Fruit fly (Drosophila melanogaster) whole organism, adult: ENCODE results near the gene Kdm3.

Experiments
- CG12768 ChIP-seq: fragments of 200-800 bp; sonication (Bioruptor generic); optimal IDR thresholded peaks from 2 replicates; lab custom pipeline; 2017; ENCODE audit warnings: missing biosample characterization, missing genetic modification characterization, mild to moderate bottlenecking, moderate library complexity, missing genetic modification reagents
- CG14711 ChIP-seq: fragments of 200-800 bp; sonication (Bioruptor generic); optimal IDR thresholded peaks from 2 replicates; lab custom pipeline; 2018; ENCODE audit warnings: missing biosample characterization, mild to moderate bottlenecking, missing genetic modification characterization, moderate library complexity
- CG1620 ChIP-seq: fragments of 200-800 bp; sonication (Bioruptor generic); optimal IDR thresholded peaks from 2 replicates; lab custom pipeline; 2016; ENCODE audit warnings: missing biosample characterization, missing genetic modification characterization
- CG5204 ChIP-seq: fragments of 200-800 bp; sonication (Bioruptor generic); optimal IDR thresholded peaks from 2 replicates; lab custom pipeline; 2016; ENCODE audit warnings: missing biosample characterization, missing genetic modification characterization
- Clk ChIP-seq: fragments of 200-800 bp; sonication (Bioruptor generic); optimal IDR thresholded peaks from 2 replicates; lab custom pipeline; 2017; ENCODE audit warnings: missing biosample characterization, missing genetic modification characterization
- Mnt ChIP-seq: fragments of 200-800 bp; sonication (Bioruptor generic); optimal IDR thresholded peaks from 2 replicates; lab custom pipeline; 2016; ENCODE audit warnings: missing biosample characterization, mild to moderate bottlenecking, missing genetic modification characterization
- bab1 ChIP-seq: fragments of 200-800 bp; sonication (Bioruptor generic); optimal IDR thresholded peaks from 3 replicates; lab custom pipeline; 2019; ENCODE audit warnings: missing biosample characterization, mild to moderate bottlenecking, missing genetic modification characterization, moderate library complexity
- cic ChIP-seq: fragments of 200-800 bp; sonication (Bioruptor generic); optimal IDR thresholded peaks from 2 replicates; lab custom pipeline; 2017; ENCODE audit warnings: missing biosample characterization, mild to moderate bottlenecking, missing genetic modification characterization, moderate library complexity
- cnc ChIP-seq, 2 experiments: fragments of >200 bp; optimal IDR thresholded peaks; 2 replicates each; lab custom pipeline; 2017
- kay ChIP-seq: fragments of 200-800 bp; sonication (Bioruptor generic); peaks from one replicate; lab custom pipeline; 2016; ENCODE audit warnings: missing biosample characterization, missing genetic modification characterization, borderline replicate concordance
- ovo ChIP-seq: fragments of 200-800 bp; sonication (Bioruptor generic); optimal IDR thresholded peaks from 2 replicates; lab custom pipeline; 2016; ENCODE audit warnings: missing biosample characterization, missing genetic modification characterization
- pad ChIP-seq: fragments of 200-800 bp; sonication (Bioruptor generic); optimal IDR thresholded peaks from 3 replicates; lab custom pipeline; 2017; ENCODE audit warnings: missing biosample characterization, missing genetic modification characterization, mild to moderate bottlenecking, moderate library complexity, missing genetic modification reagents
- tj ChIP-seq: fragments of 200-800 bp; sonication (Bioruptor generic); optimal IDR thresholded peaks from 3 replicates; lab custom pipeline; 2017; ENCODE audit warnings: missing biosample characterization, mild to moderate bottlenecking, missing genetic modification characterization, moderate library complexity
- toe ChIP-seq: fragments of 200-800 bp; sonication (Bioruptor generic); optimal IDR thresholded peaks from 2 replicates; lab custom pipeline; 2016; ENCODE audit warnings: missing biosample characterization, missing genetic modification characterization

DNA sequence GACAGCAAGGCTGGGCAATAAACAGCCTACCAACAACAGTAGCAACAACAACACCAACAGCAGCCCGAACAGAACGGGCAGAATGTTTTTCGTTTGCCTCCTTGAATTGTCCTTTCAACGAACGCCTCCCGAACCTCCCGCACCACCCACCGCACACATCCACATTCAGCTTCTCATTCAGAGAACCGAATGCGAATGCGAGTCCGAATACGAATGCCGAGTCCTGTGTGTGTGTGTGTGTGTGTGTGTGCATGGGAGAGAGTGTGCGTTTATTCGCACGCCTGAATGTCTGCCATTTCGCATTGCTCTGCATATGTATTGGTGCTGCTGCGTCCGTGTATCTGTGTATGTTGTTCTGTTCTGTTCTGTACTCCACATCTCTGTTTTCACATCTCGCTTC is 27.3 kb upstream of the Kdm3 start:
- TF ChIP-seq bab1 (GFP tag; lab: Kevin White, UChicago) = no peak
- no peak for TF ChIP-seq cic (GFP tag; lab: Kevin White, UChicago)
- TF ChIP-seq tj = no peak
- no peak for TF ChIP-seq pad (GFP tag; lab: Kevin White, UChicago)
- no peak for TF ChIP-seq CG5204 (GFP tag; lab: Kevin White, UChicago)
- no peak for TF ChIP-seq toe (GFP tag; lab: Kevin White, UChicago)
- no peak for TF ChIP-seq kay (GFP tag; lab: Kevin White, UChicago)
- TF ChIP-seq ovo (GFP tag; lab: Kevin White, UChicago) = no peak
- TF ChIP-seq CG1620 (GFP tag; lab: Kevin White, UChicago) = no peak
- TF ChIP-seq cnc (optimal IDR thresholded peaks at IDR 0.05; lab: Kevin White, UChicago) = no peak
- no peak for TF ChIP-seq Clk (GFP tag; lab: Kevin White, UChicago)
- no peak for TF ChIP-seq CG14711 (tag; lab: Kevin White, UChicago)
- TF ChIP-seq Mnt (GFP tag; lab: Kevin White, UChicago) = no peak
- no peak for TF ChIP-seq CG12768 (GFP tag; lab: Kevin White, UChicago)
